Worm (Caenorhabditis elegans) whole organism, L3 larva: Measurements from ENCODE around the gene clec-60.
"Not testable (repeated sequence)": the region's sequence is repeated elsewhere in the genome, so short reads cannot be mapped to it uniquely, and the experiment has no call there.

ENCODE experiments used
- R02D3.7 ChIP-seq: fragments of 150-350 bp; optimal IDR thresholded peaks from 2 replicates; lab custom pipeline; 2014; ENCODE audit warnings: missing biosample characterization, missing genetic modification characterization
- ZK546.5 ChIP-seq: sonication (generic microtip); optimal IDR thresholded peaks from 2 replicates; lab custom pipeline; 2017; ENCODE audit warnings: missing biosample characterization, missing genetic modification characterization
- ama-1 ChIP-seq: fragments of 150-350 bp; optimal IDR thresholded peaks from 2 replicates; lab custom pipeline; 2018
- ceh-28 ChIP-seq: fragments of 150-350 bp; optimal IDR thresholded peaks from 2 replicates; lab custom pipeline; 2014; ENCODE audit warnings: missing biosample characterization, missing genetic modification reagents, missing genetic modification characterization
- elt-3 ChIP-seq, 3 experiments: fragments of 150-350 bp in 1 of 3; sonication (generic microtip) in 2 of 3; optimal IDR thresholded peaks; 2 replicates in 2 of 3; 4 replicates in 1 of 3; lab custom pipeline; 2014 to 2017; ENCODE audit warnings: missing biosample characterization in 3 of 3, missing genetic modification characterization in 3 of 3
- fos-1 ChIP-seq: fragments of 150-350 bp; optimal IDR thresholded peaks from 2 replicates; lab custom pipeline; 2014; ENCODE audit warnings: missing biosample characterization, missing genetic modification characterization
- mdl-1 ChIP-seq: fragments of 150-350 bp; optimal IDR thresholded peaks from 2 replicates; lab custom pipeline; 2014; ENCODE audit warnings: missing biosample characterization, missing genetic modification characterization
- nhr-25 ChIP-seq: sonication (generic microtip); optimal IDR thresholded peaks from 2 replicates; lab custom pipeline; 2017; ENCODE audit warnings: missing biosample characterization, missing genetic modification characterization
- nhr-28 ChIP-seq: fragments of 150-350 bp; optimal IDR thresholded peaks from 2 replicates; lab custom pipeline; 2014; ENCODE audit warnings: missing biosample characterization, missing genetic modification characterization
- pha-4 ChIP-seq: fragments of 150-350 bp; optimal IDR thresholded peaks from 2 replicates; lab custom pipeline; 2014; ENCODE audit warnings: missing biosample characterization, missing genetic modification reagents, missing genetic modification characterization
- snpc-4 ChIP-seq: fragments of 150-350 bp; optimal IDR thresholded peaks from 2 replicates; lab custom pipeline; 2014; ENCODE audit warnings: missing biosample characterization, missing genetic modification characterization

DNA sequence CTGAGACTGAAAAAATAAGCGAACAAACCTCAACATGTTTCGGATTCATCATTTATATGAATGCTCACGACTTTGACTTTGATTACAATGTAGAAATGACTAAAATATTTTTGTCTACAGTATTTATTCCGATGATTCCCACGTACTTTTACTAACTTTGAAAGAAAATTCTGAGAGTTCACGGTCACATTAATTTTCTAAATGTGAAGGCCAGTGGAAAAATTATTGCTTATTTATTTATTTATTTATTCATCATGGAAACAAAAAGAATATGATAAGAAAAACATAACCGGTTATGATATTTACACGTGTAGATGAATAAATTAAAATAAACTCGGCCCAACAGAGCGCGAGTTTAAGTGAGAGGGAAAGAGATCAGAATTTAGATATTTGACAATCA is 11.4 kb upstream of the clec-60 start, which contains the start of gene ZK666.8:
- TF ChIP-seq ama-1 (lab: Kevin White, UChicago); R02D3.7 (tag; lab: Kevin White, UChicago); nhr-25; pha-4; ceh-28; ZK546.5 (tag; lab: Kevin White, UChicago); fos-1 (tag; lab: Kevin White, UChicago); snpc-4; mdl-1 (tag; lab: Kevin White, UChicago); elt-3 (tag; optimal IDR thresholded peaks at IDR 0.05; lab: Kevin White, UChicago); nhr-28 (tag; lab: Kevin White, UChicago): not testable (repeated sequence)
